Worm (Caenorhabditis elegans) whole organism, late embryonic: ENCODE results near the gene spop-1.

Experiments
- C08G9.2 ChIP-seq: sonication (generic microtip); optimal IDR thresholded peaks from 2 replicates; lab custom pipeline; 2016; ENCODE audit warnings: mild to moderate bottlenecking, missing genetic modification characterization, moderate library complexity, missing compliant biosample characterization
- C38D4.7 ChIP-seq: fragments of 200-800 bp; sonication (Bioruptor generic); optimal IDR thresholded peaks from 2 replicates; lab custom pipeline; 2018; ENCODE audit warnings: mild to moderate bottlenecking, missing genetic modification characterization, moderate library complexity, missing compliant biosample characterization
- F13H6.1 ChIP-seq: sonication (generic microtip); optimal IDR thresholded peaks from 2 replicates; lab custom pipeline; 2016; ENCODE audit warnings: missing genetic modification characterization, missing compliant biosample characterization
- T23F11.4 ChIP-seq: fragments of 200-800 bp; sonication (Bioruptor generic); optimal IDR thresholded peaks from 2 replicates; lab custom pipeline; 2018; ENCODE audit warnings: mild to moderate bottlenecking, missing genetic modification characterization, missing compliant biosample characterization
- ahr-1 ChIP-seq: sonication (generic microtip); optimal IDR thresholded peaks from 2 replicates; lab custom pipeline; 2016; ENCODE audit warnings: missing genetic modification characterization, missing compliant biosample characterization
- ama-1 ChIP-seq: fragments of 150-350 bp; optimal IDR thresholded peaks from 2 replicates; lab custom pipeline; 2014
- ceh-14 ChIP-seq: sonication (generic microtip); optimal IDR thresholded peaks from 2 replicates; lab custom pipeline; 2016; ENCODE audit warnings: missing genotype, missing genetic modification characterization, missing compliant biosample characterization
- ceh-18 ChIP-seq: sonication (generic microtip); optimal IDR thresholded peaks from 2 replicates; lab custom pipeline; 2016; ENCODE audit warnings: missing genetic modification characterization, missing compliant biosample characterization
- ceh-2 ChIP-seq: sonication (generic microtip); optimal IDR thresholded peaks from 2 replicates; lab custom pipeline; 2016; ENCODE audit warnings: missing genotype, missing genetic modification characterization, missing compliant biosample characterization
- ceh-30 ChIP-seq: fragments of 150-350 bp; optimal IDR thresholded peaks from 2 replicates; lab custom pipeline; 2014; ENCODE audit warnings: missing biosample characterization, missing genetic modification characterization
- ceh-31 ChIP-seq: sonication (generic microtip); optimal IDR thresholded peaks from 2 replicates; lab custom pipeline; 2016; ENCODE audit warnings: missing genetic modification characterization, missing compliant biosample characterization
- ceh-34 ChIP-seq: sonication (generic microtip); optimal IDR thresholded peaks from 2 replicates; lab custom pipeline; 2016; ENCODE audit warnings: mild to moderate bottlenecking, missing genetic modification characterization, missing compliant biosample characterization
- ceh-48 ChIP-seq: sonication (generic microtip); optimal IDR thresholded peaks from 2 replicates; lab custom pipeline; 2016; ENCODE audit warnings: missing genetic modification characterization, inconsistent platforms, missing compliant biosample characterization
- dmd-4 ChIP-seq: sonication (generic microtip); optimal IDR thresholded peaks from 2 replicates; lab custom pipeline; 2016; ENCODE audit warnings: borderline replicate concordance, missing genetic modification characterization, missing compliant biosample characterization
- dve-1 ChIP-seq: sonication (generic microtip); optimal IDR thresholded peaks from 2 replicates; lab custom pipeline; 2017; ENCODE audit warnings: antibody characterized with exemption, mild to moderate bottlenecking, missing genetic modification characterization, missing compliant biosample characterization
- elt-2 ChIP-seq: sonication (generic microtip); optimal IDR thresholded peaks from 2 replicates; lab custom pipeline; 2016; ENCODE audit warnings: missing genetic modification reagents, missing genetic modification characterization, missing compliant biosample characterization
- elt-4 ChIP-seq: sonication (generic microtip); optimal IDR thresholded peaks from 2 replicates; lab custom pipeline; 2016; ENCODE audit warnings: missing genetic modification characterization, missing compliant biosample characterization
- ets-4 ChIP-seq: sonication (generic microtip); optimal IDR thresholded peaks from 2 replicates; lab custom pipeline; 2016; ENCODE audit warnings: missing genetic modification characterization, missing compliant biosample characterization
- eyg-1 ChIP-seq: sonication (generic microtip); optimal IDR thresholded peaks from 2 replicates; lab custom pipeline; 2016; ENCODE audit warnings: missing genotype, missing genetic modification characterization, missing compliant biosample characterization
- fkh-6 ChIP-seq: sonication (generic microtip); optimal IDR thresholded peaks from 2 replicates; lab custom pipeline; 2016; ENCODE audit warnings: missing genetic modification characterization, missing compliant biosample characterization
- gmeb-2 ChIP-seq: sonication (generic microtip); optimal IDR thresholded peaks from 2 replicates; lab custom pipeline; 2016; ENCODE audit warnings: missing genetic modification characterization, inconsistent platforms, missing compliant biosample characterization
- hlh-30 ChIP-seq: sonication (generic microtip); optimal IDR thresholded peaks from 2 replicates; lab custom pipeline; 2017; ENCODE audit warnings: antibody characterized with exemption, missing genetic modification characterization, missing compliant biosample characterization; ENCODE audit not compliant: insufficient read depth
- hlh-6 ChIP-seq: sonication (generic microtip); optimal IDR thresholded peaks from 2 replicates; lab custom pipeline; 2016; ENCODE audit warnings: missing genotype, missing genetic modification characterization, missing compliant biosample characterization
- lim-6 ChIP-seq: sonication (generic microtip); optimal IDR thresholded peaks from 2 replicates; lab custom pipeline; 2016; ENCODE audit warnings: missing genetic modification characterization, missing compliant biosample characterization
- madf-2 ChIP-seq: sonication (generic microtip); optimal IDR thresholded peaks from 2 replicates; lab custom pipeline; 2017; ENCODE audit warnings: missing genetic modification characterization, missing compliant biosample characterization
- npax-4 ChIP-seq: sonication (generic microtip); optimal IDR thresholded peaks from 2 replicates; lab custom pipeline; 2016; ENCODE audit warnings: missing genetic modification characterization, missing compliant biosample characterization
- odd-2 ChIP-seq: sonication (generic microtip); optimal IDR thresholded peaks from 2 replicates; lab custom pipeline; 2017; ENCODE audit warnings: antibody characterized with exemption, mild to moderate bottlenecking, missing genetic modification characterization, missing compliant biosample characterization
- pat-9 ChIP-seq: fragments of 200-800 bp; sonication (Bioruptor generic); optimal IDR thresholded peaks from 2 replicates; lab custom pipeline; 2018; ENCODE audit warnings: mild to moderate bottlenecking, missing genetic modification characterization, moderate library complexity, missing compliant biosample characterization
- pax-1 ChIP-seq: fragments of 150-350 bp; optimal IDR thresholded peaks from 2 replicates; lab custom pipeline; 2014; ENCODE audit warnings: missing biosample characterization, missing genetic modification characterization
- pha-2 ChIP-seq: sonication (generic microtip); optimal IDR thresholded peaks from 2 replicates; lab custom pipeline; 2017; ENCODE audit warnings: mild to moderate bottlenecking, missing genetic modification characterization, missing compliant biosample characterization
- ref-2 ChIP-seq: sonication (generic microtip); optimal IDR thresholded peaks from 2 replicates; lab custom pipeline; 2016; ENCODE audit warnings: missing genetic modification characterization, missing compliant biosample characterization
- sox-2 ChIP-seq: fragments of 200-800 bp; sonication (Bioruptor generic); IDR thresholded peaks from 2 replicates; pipeline ENCODE4 v1.3.6; 2022; ENCODE audit warnings: missing genetic modification reagents, missing genetic modification characterization, missing compliant biosample characterization
- sox-4 ChIP-seq: sonication (generic microtip); optimal IDR thresholded peaks from 2 replicates; lab custom pipeline; 2017; ENCODE audit warnings: mild to moderate bottlenecking, missing genetic modification characterization, inconsistent platforms, missing compliant biosample characterization
- tbx-2 ChIP-seq: sonication (generic microtip); optimal IDR thresholded peaks from 2 replicates; lab custom pipeline; 2016; ENCODE audit warnings: missing genetic modification characterization, missing compliant biosample characterization
- ttx-3 ChIP-seq: sonication (generic microtip); optimal IDR thresholded peaks from 2 replicates; lab custom pipeline; 2016; ENCODE audit warnings: missing genetic modification reagents, missing genetic modification characterization, missing compliant biosample characterization
- unc-3 ChIP-seq, 2 experiments: fragments of 200-800 bp in 1 of 2; sonication (Bioruptor generic) in 1 of 2; sonication (generic microtip) in 1 of 2; conservative IDR thresholded peaks in 1 of 2; optimal IDR thresholded peaks in 1 of 2; 2 replicates each; pipeline versions ENCODE4 v1.3.6 to Lab custom; 2016 to 2022; ENCODE audit warnings: missing compliant biosample characterization in 2 of 2, missing genetic modification characterization in 2 of 2, missing genetic modification reagents in 1 of 2
- unc-42 ChIP-seq: sonication (generic microtip); optimal IDR thresholded peaks from 2 replicates; lab custom pipeline; 2016; ENCODE audit warnings: missing genotype, missing genetic modification characterization, missing compliant biosample characterization
- unc-86 ChIP-seq: sonication (generic microtip); optimal IDR thresholded peaks from 2 replicates; lab custom pipeline; 2016; ENCODE audit warnings: missing genetic modification characterization, missing compliant biosample characterization
- zip-5 ChIP-seq: sonication (generic microtip); optimal IDR thresholded peaks from 2 replicates; lab custom pipeline; 2016; ENCODE audit warnings: missing genetic modification characterization, missing compliant biosample characterization
- ztf-16 ChIP-seq: sonication (generic microtip); optimal IDR thresholded peaks from 2 replicates; lab custom pipeline; 2017; ENCODE audit warnings: missing genetic modification characterization, missing compliant biosample characterization

The spop-1 gene

ce11 chrIII:10094538-10094937 lies 3.3 kb downstream of the spop-1 start (continued):
- TF ChIP-seq tbx-2 = peak; percentile 60
- no peak for TF ChIP-seq odd-2 (tag; lab: Kevin White, UChicago)
- TF ChIP-seq pha-2 = peak; percentile 59
- TF ChIP-seq sox-2 (GFP tag; lab: Robert Waterston, UW) = no peak
- peak; percentile 57 for TF ChIP-seq F13H6.1

ce11 chrIII:10093093-10093492 lies 4.8 kb downstream of the spop-1 start:
- TF ChIP-seq T23F11.4 (GFP tag; lab: Kevin White, UChicago) (no peak), zip-5 (tag; lab: Kevin White, UChicago) (no peak), ref-2 (tag; lab: Kevin White, UChicago) (no peak), ets-4 (tag; lab: Kevin White, UChicago) (no peak), ceh-2 (tag; lab: Kevin White, UChicago) (no peak), elt-2 (tag; lab: Kevin White, UChicago) (no peak), ceh-48 (tag; lab: Kevin White, UChicago) (no peak), ama-1 (lab: Kevin White, UChicago) (no peak), C08G9.2 (tag; lab: Kevin White, UChicago) (no peak), gmeb-2 (tag; lab: Kevin White, UChicago) (no peak), ahr-1 (tag; lab: Kevin White, UChicago) (no peak), ceh-30 (tag; lab: Kevin White, UChicago) (no peak), fkh-6 (tag; lab: Kevin White, UChicago) (no peak), ceh-14 (tag; lab: Kevin White, UChicago) (no peak), hlh-6 (tag; lab: Kevin White, UChicago) (no peak), C38D4.7 (no peak)

ce11 chrIII:10090685-10091084 lies 7.2 kb downstream of the spop-1 start, which contains the start of gene gtf-2H2C:
Gene gtf-2H2C (minus strand): TSS chrIII:10090785.
- TF ChIP-seq dve-1 (tag; lab: Kevin White, UChicago) (no peak), unc-3 (GFP tag; conservative IDR thresholded peaks at IDR 0.05; lab: Robert Waterston, UW) (no peak), unc-3 (tag; optimal IDR thresholded peaks at IDR 0.05; lab: Kevin White, UChicago) (no peak), sox-4 (tag; lab: Kevin White, UChicago) (no peak), dmd-4 (no peak), ref-2 (tag; lab: Kevin White, UChicago) (no peak), ceh-48 (tag; lab: Kevin White, UChicago) (no peak), ceh-18 (no peak), ceh-31 (tag; lab: Kevin White, UChicago) (no peak), lim-6 (tag; lab: Kevin White, UChicago) (no peak), odd-2 (tag; lab: Kevin White, UChicago) (no peak), pax-1 (no peak), elt-4 (tag; lab: Kevin White, UChicago) (no peak), pat-9 (no peak)

DNA sequence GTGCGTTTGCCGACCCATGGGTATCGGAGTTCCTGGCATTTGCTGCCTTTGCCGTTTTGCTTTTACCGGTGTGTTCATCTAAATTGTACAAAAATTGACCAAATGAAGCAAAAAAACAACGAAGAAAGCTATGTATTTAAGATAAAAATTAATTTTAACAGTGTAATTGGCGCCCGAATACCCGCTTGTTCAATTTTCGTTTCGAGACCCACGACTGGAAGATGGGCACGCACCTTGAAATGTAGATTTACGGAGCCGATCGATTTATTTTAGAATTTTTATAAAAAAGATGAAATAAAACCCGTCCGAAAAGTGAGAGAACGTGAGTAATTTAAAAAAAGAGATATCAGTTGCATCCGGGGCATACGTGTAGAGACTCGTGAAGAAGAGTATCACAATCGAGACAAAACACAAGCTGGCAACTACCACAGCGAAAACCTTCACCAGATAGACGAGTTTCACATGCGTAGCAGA lies 9.3 kb downstream of the spop-1 start, which contains the start of gene hal-2:
hal-2 (minus strand) TSS at position 424 of the 474 bp plus-strand sequence.
- TF ChIP-seq ceh-30 (tag; lab: Kevin White, UChicago) (no peak), hlh-30 (tag; lab: Kevin White, UChicago) (no peak), ceh-34 (tag; lab: Kevin White, UChicago) (no peak), ttx-3 (tag; lab: Kevin White, UChicago) (no peak), ceh-2 (tag; lab: Kevin White, UChicago) (no peak), ztf-16 (no peak), ceh-48 (tag; lab: Kevin White, UChicago) (no peak), npax-4 (no peak), unc-86 (tag; lab: Kevin White, UChicago) (no peak), dmd-4 (no peak), madf-2 (tag; lab: Kevin White, UChicago) (no peak), unc-42 (tag; lab: Kevin White, UChicago) (no peak), eyg-1 (tag; lab: Kevin White, UChicago) (no peak), ceh-18 (no peak), pat-9 (no peak)
- TF ChIP-seq, all 69 proteins: peak for 0
